Worm (Caenorhabditis elegans): ENCODE data around the gene F23F1.4.

ce11 chrII:29578-29977 is 1.4 kb upstream of the F23F1.4 start:
- no peak for TF ChIP-seq unc-62 (GFP tag; optimal IDR thresholded peaks at IDR 0.05)
- TF ChIP-seq nhr-237 (tag; optimal IDR thresholded peaks at IDR 0.05) = no peak
- no peak for TF ChIP-seq pha-4 (tag; optimal IDR thresholded peaks at IDR 0.05)
- no peak for TF ChIP-seq elt-3 (tag; optimal IDR thresholded peaks at IDR 0.05)
- no peak for TF ChIP-seq lin-13 (tag; optimal IDR thresholded peaks at IDR 0.05)
- TF ChIP-seq mab-5 (tag; optimal IDR thresholded peaks at IDR 0.05) = no peak
